Fruit fly (Drosophila melanogaster) whole organism, embryonic: ENCODE results near the gene CG6961.

Experiments
- Adf1 ChIP-seq: fragments of 200-800 bp; sonication (Bioruptor generic); IDR thresholded peaks from 2 replicates; pipeline ENCODE4 v1.3.6; 2022; ENCODE audit warnings: missing biosample characterization, missing genetic modification characterization
- Aef1 ChIP-seq: fragments of 200-800 bp; sonication (Bioruptor generic); IDR thresholded peaks from 3 replicates; pipeline ENCODE4 v1.3.6; 2022; ENCODE audit warnings: missing biosample characterization, missing genetic modification characterization
- Blimp-1 ChIP-seq: fragments of 200-800 bp; sonication (Bioruptor generic); optimal IDR thresholded peaks from 3 replicates; lab custom pipeline; 2018; ENCODE audit warnings: missing biosample characterization, missing genetic modification characterization, mild to moderate bottlenecking, moderate library complexity, missing genetic modification reagents
- CG10366 ChIP-seq: fragments of 200-800 bp; sonication (Bioruptor generic); IDR thresholded peaks from 2 replicates; pipeline ENCODE4 v1.3.6; 2022; ENCODE audit warnings: missing biosample characterization, missing genetic modification characterization
- CG10462 ChIP-seq: fragments of 200-800 bp; sonication (Bioruptor generic); optimal IDR thresholded peaks from 2 replicates; lab custom pipeline; 2016; ENCODE audit warnings: missing biosample characterization, missing genetic modification characterization
- CG10543 ChIP-seq: fragments of 200-800 bp; sonication (Bioruptor generic); optimal IDR thresholded peaks from 3 replicates; lab custom pipeline; 2017; ENCODE audit warnings: missing biosample characterization, mild to moderate bottlenecking, missing genetic modification characterization, moderate library complexity
- CG11093 ChIP-seq: fragments of 200-800 bp; sonication (Bioruptor generic); IDR thresholded peaks from 3 replicates; pipeline ENCODE4 v1.3.6; 2022; ENCODE audit warnings: missing biosample characterization, missing genetic modification characterization
- CG12104 ChIP-seq: fragments of 200-800 bp; sonication (Bioruptor generic); optimal IDR thresholded peaks from 3 replicates; lab custom pipeline; 2016; ENCODE audit warnings: missing biosample characterization, missing genetic modification characterization
- CG12391 ChIP-seq: fragments of 200-800 bp; sonication (Bioruptor generic); optimal IDR thresholded peaks from 3 replicates; lab custom pipeline; 2018; ENCODE audit warnings: missing biosample characterization, mild to moderate bottlenecking, missing genetic modification characterization, moderate library complexity
- CG13624 ChIP-seq: fragments of 200-800 bp; sonication (Bioruptor generic); optimal IDR thresholded peaks from 2 replicates; lab custom pipeline; 2016; ENCODE audit warnings: missing biosample characterization, missing genetic modification characterization
- CG16779 ChIP-seq: fragments of 200-800 bp; sonication (Bioruptor generic); IDR thresholded peaks from 2 replicates; pipeline ENCODE4 v1.3.6; 2022; ENCODE audit warnings: missing biosample characterization, missing genetic modification characterization
- CG17385 ChIP-seq: fragments of 200-800 bp; sonication (Bioruptor generic); optimal IDR thresholded peaks from 3 replicates; lab custom pipeline; 2018; ENCODE audit warnings: missing biosample characterization, mild to moderate bottlenecking, missing genetic modification characterization
- CG1832 ChIP-seq: fragments of 200-800 bp; sonication (Bioruptor generic); optimal IDR thresholded peaks from 2 replicates; lab custom pipeline; 2017; ENCODE audit warnings: missing biosample characterization, mild to moderate bottlenecking, missing genetic modification characterization, inconsistent platforms
- CG2120 ChIP-seq: fragments of 200-800 bp; sonication (Bioruptor generic); optimal IDR thresholded peaks from 3 replicates; lab custom pipeline; 2016; ENCODE audit warnings: missing biosample characterization, missing genetic modification characterization
- CG2199 ChIP-seq: fragments of 200-800 bp; sonication (Bioruptor generic); IDR thresholded peaks from 3 replicates; pipeline ENCODE4 v1.3.6; 2022; ENCODE audit warnings: missing biosample characterization, missing genetic modification characterization
- CG2712 ChIP-seq: fragments of 200-800 bp; optimal IDR thresholded peaks from 3 replicates; lab custom pipeline; 2019; ENCODE audit warnings: missing biosample characterization, mild to moderate bottlenecking, missing genetic modification characterization, moderate library complexity
- CG30403 ChIP-seq: fragments of 200-800 bp; sonication (Bioruptor generic); optimal IDR thresholded peaks from 3 replicates; lab custom pipeline; 2016; ENCODE audit warnings: missing biosample characterization, missing genetic modification characterization
- CG3726 ChIP-seq: fragments of 200-800 bp; sonication (Bioruptor generic); IDR thresholded peaks from 3 replicates; pipeline ENCODE4, ENCODE4 v1.3.6; 2022; ENCODE audit warnings: missing biosample characterization, missing genetic modification characterization
- CG6654 ChIP-seq: fragments of 200-800 bp; sonication (Bioruptor generic); optimal IDR thresholded peaks from 2 replicates; lab custom pipeline; 2017; ENCODE audit warnings: missing biosample characterization, mild to moderate bottlenecking, missing genetic modification characterization
- CG8281 ChIP-seq: fragments of 200-800 bp; sonication (Bioruptor generic); optimal IDR thresholded peaks from 2 replicates; lab custom pipeline; 2018; ENCODE audit warnings: missing biosample characterization, mild to moderate bottlenecking, missing genetic modification characterization, moderate library complexity
- CG8388 ChIP-seq: fragments of 200-800 bp; sonication (Bioruptor generic); optimal IDR thresholded peaks from 2 replicates; lab custom pipeline; 2019; ENCODE audit warnings: missing biosample characterization, mild to moderate bottlenecking, missing genetic modification characterization, moderate library complexity
- CG8765 ChIP-seq: fragments of 200-800 bp; sonication (Bioruptor generic); IDR thresholded peaks from 2 replicates; pipeline ENCODE4 v1.3.6; 2022; ENCODE audit warnings: missing biosample characterization, missing genetic modification characterization
- CG9609 ChIP-seq: fragments of 200-800 bp; sonication (Bioruptor generic); optimal IDR thresholded peaks from 3 replicates; lab custom pipeline; 2016; ENCODE audit warnings: missing biosample characterization, missing genetic modification characterization
- CkIIα-i1 ChIP-seq: fragments of 200-800 bp; sonication (Bioruptor generic); IDR thresholded peaks from 2 replicates; pipeline ENCODE4 v1.3.6; 2022; ENCODE audit warnings: missing biosample characterization, missing genetic modification characterization
- D ChIP-seq, 2 experiments: fragments of 200-800 bp in 1 of 2; fragments of >200 bp in 1 of 2; sonication (Bioruptor generic) in 1 of 2; optimal IDR thresholded peaks; 2 replicates in 1 of 2; 3 replicates in 1 of 2; lab custom pipeline; 2017; ENCODE audit warnings: mild to moderate bottlenecking in 1 of 2, missing biosample characterization in 1 of 2, missing genetic modification characterization in 1 of 2, missing genetic modification reagents in 1 of 2
- HmgD ChIP-seq: fragments of 200-800 bp; sonication (Bioruptor generic); optimal IDR thresholded peaks from 3 replicates; lab custom pipeline; 2016; ENCODE audit warnings: missing biosample characterization, missing genetic modification characterization
- Hr3 ChIP-seq: fragments of 200-800 bp; sonication (Bioruptor generic); optimal IDR thresholded peaks from 3 replicates; lab custom pipeline; 2016; ENCODE audit warnings: missing biosample characterization, missing genetic modification characterization
- Med ChIP-seq: fragments of 200-800 bp; sonication (Bioruptor generic); peaks from one replicate; lab custom pipeline; 2016; ENCODE audit warnings: missing biosample characterization, missing genetic modification characterization, mild to moderate bottlenecking, inconsistent platforms, moderate library complexity
- Myb ChIP-seq: fragments of 200-800 bp; sonication (Bioruptor generic); optimal IDR thresholded peaks from 2 replicates; lab custom pipeline; 2016; ENCODE audit warnings: missing biosample characterization, missing genetic modification characterization
- Pdp1 ChIP-seq, 2 experiments: fragments of 200-800 bp; sonication (Bioruptor generic); optimal IDR thresholded peaks; 3 replicates each; lab custom pipeline; 2016; ENCODE audit warnings: missing biosample characterization in 2 of 2, missing genetic modification characterization in 2 of 2, mild to moderate bottlenecking in 1 of 2, moderate library complexity in 1 of 2
- Spps ChIP-seq: fragments of 200-800 bp; sonication (Bioruptor generic); optimal IDR thresholded peaks from 2 replicates; lab custom pipeline; 2018; ENCODE audit warnings: missing biosample characterization, mild to moderate bottlenecking, missing genetic modification characterization
- bab2 ChIP-seq: fragments of 200-800 bp; sonication (Bioruptor generic); optimal IDR thresholded peaks from 2 replicates; lab custom pipeline; 2016; ENCODE audit warnings: missing biosample characterization, missing genetic modification characterization
- bsh ChIP-seq, 2 experiments: fragments of 200-800 bp; sonication (Bioruptor generic); optimal IDR thresholded peaks; 2 replicates each; lab custom pipeline; 2017 to 2018; ENCODE audit warnings: mild to moderate bottlenecking in 2 of 2, missing biosample characterization in 2 of 2, missing genetic modification characterization in 2 of 2, moderate library complexity in 1 of 2
- chm ChIP-seq: fragments of 200-800 bp; sonication (Bioruptor generic); IDR thresholded peaks from 2 replicates; pipeline ENCODE4 v1.3.6; 2022; ENCODE audit warnings: missing biosample characterization, missing genetic modification characterization
- ci ChIP-seq: fragments of 200-800 bp; sonication (Bioruptor generic); IDR thresholded peaks from 3 replicates; pipeline ENCODE4 v1.3.6; 2022; ENCODE audit warnings: missing biosample characterization, missing genetic modification characterization
- dmrt11E ChIP-seq: fragments of 200-800 bp; sonication (Bioruptor generic); optimal IDR thresholded peaks from 3 replicates; lab custom pipeline; 2018; ENCODE audit warnings: missing biosample characterization, mild to moderate bottlenecking, missing genetic modification characterization, moderate library complexity
- dpn ChIP-seq, 2 experiments: fragments of 200-800 bp; sonication (Bioruptor generic); optimal IDR thresholded peaks; 3 replicates each; lab custom pipeline; 2016; ENCODE audit warnings: missing biosample characterization in 2 of 2, missing genetic modification characterization in 2 of 2
- h ChIP-seq: fragments of >200 bp; optimal IDR thresholded peaks from 2 replicates; lab custom pipeline; 2017
- klu ChIP-seq: fragments of 200-800 bp; sonication (Bioruptor generic); IDR thresholded peaks from 2 replicates; pipeline ENCODE4 v1.3.6; 2022; ENCODE audit warnings: missing biosample characterization, missing genetic modification characterization
- lbe ChIP-seq: fragments of 200-800 bp; sonication (Bioruptor generic); optimal IDR thresholded peaks from 2 replicates; lab custom pipeline; 2016; ENCODE audit warnings: missing biosample characterization, mild to moderate bottlenecking, missing genetic modification characterization
- lmd ChIP-seq: fragments of 200-800 bp; sonication (Bioruptor generic); IDR thresholded peaks from 2 replicates; pipeline ENCODE4 v1.3.6; 2022; ENCODE audit warnings: missing biosample characterization, missing genetic modification characterization
- nom ChIP-seq: fragments of 200-800 bp; sonication (Bioruptor generic); optimal IDR thresholded peaks from 2 replicates; lab custom pipeline; 2017; ENCODE audit warnings: missing biosample characterization, missing genetic modification characterization, mild to moderate bottlenecking, moderate library complexity, missing genetic modification reagents
- phol ChIP-seq: fragments of 200-800 bp; sonication (Bioruptor generic); optimal IDR thresholded peaks from 3 replicates; lab custom pipeline; 2018; ENCODE audit warnings: missing biosample characterization, mild to moderate bottlenecking, missing genetic modification characterization, moderate library complexity
- pita ChIP-seq: fragments of 200-800 bp; sonication (Bioruptor generic); optimal IDR thresholded peaks from 2 replicates; lab custom pipeline; 2017; ENCODE audit warnings: missing biosample characterization, mild to moderate bottlenecking, missing genetic modification characterization
- row ChIP-seq: fragments of 200-800 bp; sonication (Bioruptor generic); IDR thresholded peaks from 3 replicates; pipeline ENCODE4 v1.3.6; 2022; ENCODE audit warnings: missing biosample characterization, missing genetic modification characterization
- scrt ChIP-seq: fragments of 200-800 bp; sonication (Bioruptor generic); optimal IDR thresholded peaks from 2 replicates; lab custom pipeline; 2018; ENCODE audit warnings: missing biosample characterization, mild to moderate bottlenecking, missing genetic modification characterization, moderate library complexity
- sd ChIP-seq: fragments of 200-800 bp; sonication (Bioruptor generic); optimal IDR thresholded peaks from 3 replicates; lab custom pipeline; 2018; ENCODE audit warnings: missing biosample characterization, mild to moderate bottlenecking, missing genetic modification characterization, moderate library complexity
- sens ChIP-seq: fragments of 200-800 bp; sonication (Bioruptor generic); peaks from one replicate; lab custom pipeline; 2016; ENCODE audit warnings: missing biosample characterization, missing genetic modification characterization
- trem ChIP-seq: fragments of 200-800 bp; optimal IDR thresholded peaks from 3 replicates; lab custom pipeline; 2019; ENCODE audit warnings: missing biosample characterization, mild to moderate bottlenecking, missing genetic modification characterization, moderate library complexity
- vvl ChIP-seq: fragments of 200-800 bp; sonication (Bioruptor generic); IDR thresholded peaks from 2 replicates; pipeline ENCODE4 v1.3.6; 2022; ENCODE audit warnings: missing biosample characterization, missing genetic modification characterization
- wdn ChIP-seq: fragments of 200-800 bp; sonication (Bioruptor generic); IDR thresholded peaks from 2 replicates; pipeline ENCODE4 v1.3.6; 2022; ENCODE audit warnings: missing biosample characterization, missing genetic modification characterization

The CG6961 gene

DNA sequence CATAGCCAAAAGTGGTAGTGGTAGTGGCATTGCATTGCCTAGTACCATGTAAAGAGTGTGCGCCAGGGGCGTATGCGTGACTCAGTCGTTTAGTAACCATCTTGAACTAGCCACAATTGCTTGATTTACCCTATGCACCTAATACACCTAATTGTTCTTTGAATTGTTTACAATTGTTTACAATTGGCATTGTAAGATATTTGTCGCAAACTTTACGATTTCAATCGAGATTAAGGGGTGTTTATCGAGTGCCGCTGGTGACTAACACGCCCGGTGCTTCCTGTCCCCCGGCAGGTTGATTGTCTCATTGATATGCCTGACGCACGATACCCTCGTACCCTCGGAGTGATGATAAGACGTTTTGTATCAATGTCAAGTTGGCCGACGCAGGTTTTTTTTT, 49.0 kb upstream of the CG6961 start (continued):
- TF ChIP-seq CG10366 (GFP tag; lab: Robert Waterston, UW) (peak; percentile 50), CG12391 (peak; percentile 45), bab2 (GFP tag; lab: Kevin White, UChicago) (peak; percentile 33), CG6654 (GFP tag; lab: Kevin White, UChicago) (no peak), CG2120 (GFP tag; lab: Kevin White, UChicago) (peak; percentile 35), CG10462 (GFP tag; lab: Kevin White, UChicago) (no peak), CG2712 (peak; percentile 62), vvl (GFP tag; lab: Robert Waterston, UW) (peak; percentile 46; the same call in 1 of the 2 replicates), row (GFP tag; lab: Robert Waterston, UW) (peak; percentile 86), CG10543 (peak; percentile 69), CG8388 (GFP tag; lab: Kevin White, UChicago) (peak; percentile 28), Myb (GFP tag; lab: Kevin White, UChicago) (peak; percentile 15), lmd (GFP tag; lab: Robert Waterston, UW) (peak; percentile 64), CG8765 (no peak), scrt (GFP tag; lab: Kevin White, UChicago) (no peak), Hr3 (peak; percentile 43), CkIIα-i1 (GFP tag; lab: Robert Waterston, UW) (no peak), ci (GFP tag; lab: Robert Waterston, UW) (0 out of 3 replicates have a peak, but pooled peaks have one; percentile 61), CG30403 (GFP tag; lab: Kevin White, UChicago) (peak; percentile 40), klu (GFP tag; lab: Robert Waterston, UW) (peak; percentile 14; the same call in 1 of the 2 replicates), CG13624 (GFP tag; lab: Kevin White, UChicago) (no peak)

DNA sequence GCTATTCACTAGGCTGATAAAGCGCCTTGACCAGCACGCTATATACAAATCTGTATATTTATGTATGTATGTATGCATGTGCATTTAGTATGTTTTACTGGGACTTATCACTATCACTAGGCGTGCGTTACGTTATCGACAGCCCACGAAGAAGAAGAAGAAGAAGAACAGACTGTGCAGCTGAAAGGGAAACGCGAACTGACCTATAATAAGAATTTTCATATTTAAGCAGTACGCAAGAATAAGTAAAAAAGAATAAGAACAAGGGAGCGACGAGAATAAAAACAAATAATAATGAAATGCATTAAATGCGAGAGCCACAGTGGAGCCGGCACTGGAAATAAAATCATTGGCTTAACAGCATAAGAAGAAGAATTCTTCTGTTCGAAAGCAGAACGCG, 48.3 kb upstream of the CG6961 start:
- no peak for TF ChIP-seq phol (tag; lab: Kevin White, UChicago)
- no peak for TF ChIP-seq CG12104 (GFP tag; lab: Kevin White, UChicago)
- no peak for TF ChIP-seq pita (GFP tag; lab: Kevin White, UChicago)
- TF ChIP-seq CG8281: no peak
- no peak for TF ChIP-seq D (optimal IDR thresholded peaks at IDR 0.05; lab: Kevin White, UChicago)
- TF ChIP-seq D (GFP tag; optimal IDR thresholded peaks at IDR 0.05; lab: Kevin White, UChicago): no peak
- TF ChIP-seq sens: peak; percentile 60
- TF ChIP-seq Pdp1 (GFP tag; optimal IDR thresholded peaks at IDR 0.05; lab: Kevin White, UChicago): peak in 1 of 2 experiments; percentile 17
- TF ChIP-seq Blimp-1 (GFP tag; lab: Kevin White, UChicago): peak; percentile 66
- no peak for TF ChIP-seq wdn (GFP tag; lab: Robert Waterston, UW)
- no peak for TF ChIP-seq h (lab: Kevin White, UChicago)
- no peak for TF ChIP-seq dpn (GFP tag; optimal IDR thresholded peaks at IDR 0.05; lab: Kevin White, UChicago)
- TF ChIP-seq Med (GFP tag; lab: Kevin White, UChicago): peak; percentile 56
- no peak for TF ChIP-seq chm (GFP tag; lab: Robert Waterston, UW)
- TF ChIP-seq trem (tag; lab: Kevin White, UChicago): no peak
- TF ChIP-seq Adf1 (GFP tag; lab: Robert Waterston, UW): no peak
- TF ChIP-seq Aef1 (GFP tag; lab: Robert Waterston, UW): no peak
- TF ChIP-seq nom: peak; percentile 57
- peak; percentile 77 for TF ChIP-seq CG17385 (GFP tag; lab: Kevin White, UChicago)
- no peak for TF ChIP-seq Spps
- TF ChIP-seq HmgD (GFP tag; lab: Kevin White, UChicago): no peak
- TF ChIP-seq CG9609: no peak
- no peak for TF ChIP-seq dmrt11E (tag; lab: Kevin White, UChicago)
- TF ChIP-seq sd (tag; lab: Kevin White, UChicago): no peak
- peak in 1 of 2 experiments; percentile 16 for TF ChIP-seq bsh (GFP tag; optimal IDR thresholded peaks at IDR 0.05; lab: Kevin White, UChicago)
- TF ChIP-seq CG3726 (GFP tag; lab: Robert Waterston, UW): no peak
- no peak for TF ChIP-seq CG11093 (GFP tag; lab: Robert Waterston, UW)
- no peak for TF ChIP-seq lbe (GFP tag; lab: Kevin White, UChicago)
- TF ChIP-seq CG2199: 0 out of 3 replicates have a peak, but pooled peaks have one; percentile 16
- TF ChIP-seq CG16779: no peak
- no peak for TF ChIP-seq CG1832
